Worm (Caenorhabditis elegans) whole organism, L1 larva: ENCODE measurements around the gene ZK1307.7.

ENCODE experiments used
- fos-1 ChIP-seq: fragments of 150-350 bp; optimal IDR thresholded peaks from 2 replicates; lab custom pipeline; 2014; ENCODE audit warnings: missing biosample characterization, missing genetic modification characterization
- rnt-1 ChIP-seq: sonication (generic microtip); optimal IDR thresholded peaks from 2 replicates; lab custom pipeline; 2016; ENCODE audit warnings: mild to moderate bottlenecking, missing genetic modification characterization, moderate library complexity, missing compliant biosample characterization
- snu-23 ChIP-seq: sonication (generic microtip); optimal IDR thresholded peaks from 2 replicates; lab custom pipeline; 2016; ENCODE audit warnings: missing genetic modification characterization, missing compliant biosample characterization
- ztf-11 ChIP-seq, 2 experiments: sonication (generic microtip); optimal IDR thresholded peaks; 2 replicates each; lab custom pipeline; 2016 to 2017; ENCODE audit warnings: missing genetic modification characterization in 2 of 2, missing biosample characterization in 1 of 2, missing compliant biosample characterization in 1 of 2

DNA sequence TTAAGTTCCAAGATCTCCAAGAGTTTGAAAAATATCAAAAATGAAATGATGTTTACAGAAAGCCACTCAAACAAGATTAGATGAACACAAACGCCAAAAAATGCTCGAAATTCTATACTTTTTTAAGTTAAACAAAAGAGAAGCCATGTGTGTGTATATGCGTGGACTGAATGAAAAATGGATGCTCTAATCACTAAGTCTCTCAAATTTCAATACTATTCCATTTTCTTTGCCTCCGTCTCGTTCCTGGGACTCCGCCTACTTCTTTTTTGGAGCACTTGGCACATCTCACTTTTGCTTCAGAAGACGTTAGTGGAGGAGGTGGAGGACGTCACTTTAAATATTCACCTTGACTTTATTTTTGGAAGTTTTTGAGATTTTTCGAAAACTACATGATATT lies 43.4 kb downstream of the ZK1307.7 start:
- TF ChIP-seq snu-23 = no peak
- TF ChIP-seq rnt-1 (tag; lab: Kevin White, UChicago) = no peak
- TF ChIP-seq fos-1 (tag; lab: Kevin White, UChicago) = no peak
- no peak for TF ChIP-seq ztf-11 (tag; optimal IDR thresholded peaks at IDR 0.05; lab: Kevin White, UChicago)
